Worm (Caenorhabditis elegans) whole organism, midembryonic: Measurements from ENCODE around the gene heri-1.

Source experiments
- T22C8.4 ChIP-seq: fragments of 200-800 bp; sonication (Bioruptor generic); IDR thresholded peaks from 2 replicates; pipeline ENCODE4 v1.3.6; 2022; ENCODE audit warnings: missing genetic modification characterization, missing compliant biosample characterization
- cog-1 ChIP-seq: sonication (generic microtip); optimal IDR thresholded peaks from 2 replicates; lab custom pipeline; 2016; ENCODE audit warnings: missing genetic modification characterization, missing compliant biosample characterization
- flt-1 ChIP-seq: fragments of 200-800 bp; sonication (Bioruptor generic); IDR thresholded peaks from 2 replicates; pipeline ENCODE4 v1.3.6; 2022; ENCODE audit warnings: missing genetic modification characterization, missing compliant biosample characterization
- med-1 ChIP-seq: sonication (generic microtip); optimal IDR thresholded peaks from 2 replicates; lab custom pipeline; 2017; ENCODE audit warnings: missing genetic modification characterization, mild to moderate bottlenecking, missing compliant biosample characterization, antibody characterized with exemption, missing genetic modification reagents; ENCODE audit not compliant: insufficient read depth
- ref-1 ChIP-seq: fragments of 200-800 bp; sonication (Bioruptor generic); conservative IDR thresholded peaks from 2 replicates; pipeline ENCODE4 v1.3.6; 2022; ENCODE audit warnings: missing genetic modification reagents, missing genetic modification characterization, missing compliant biosample characterization
- tab-1 ChIP-seq: fragments of 200-800 bp; sonication (Bioruptor generic); IDR thresholded peaks from 2 replicates; pipeline ENCODE4 v1.3.6; 2022; ENCODE audit warnings: missing genetic modification characterization, missing compliant biosample characterization

DNA sequence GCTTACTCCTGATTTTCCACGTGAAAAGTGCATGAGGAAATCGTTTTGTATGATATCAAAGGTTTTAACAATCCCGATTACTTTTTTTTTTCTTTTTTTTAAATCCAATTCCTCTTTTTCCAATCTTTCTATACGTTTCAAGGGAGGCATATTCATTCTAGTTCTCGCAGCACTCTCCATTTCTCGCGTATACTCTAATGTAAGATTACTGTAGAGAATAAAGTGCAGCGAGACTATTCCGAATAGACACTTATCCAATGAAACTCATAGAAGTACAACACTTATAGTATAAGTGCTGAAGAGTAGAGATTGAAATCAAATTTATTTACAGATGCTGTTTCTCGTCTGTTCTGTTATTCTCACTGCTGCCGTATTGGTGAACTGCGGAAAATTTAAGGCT is 35.4 kb downstream of the heri-1 start, which contains the start of gene H12I13.6:
- TF ChIP-seq flt-1 (GFP tag; lab: Robert Waterston, UW) (no peak), cog-1 (tag; lab: Kevin White, UChicago) (no peak), T22C8.4 (GFP tag; lab: Robert Waterston, UW) (no peak), med-1 (no peak), ref-1 (GFP tag; lab: Robert Waterston, UW) (no peak), tab-1 (GFP tag; lab: Robert Waterston, UW) (no peak)
